Worm (Caenorhabditis elegans) whole organism, young adult: Measurements from ENCODE around the gene K08H10.10.

ENCODE experiments used
- ZK185.1 ChIP-seq: sonication (generic microtip); optimal IDR thresholded peaks from 2 replicates; lab custom pipeline; 2016; ENCODE audit warnings: mild to moderate bottlenecking, missing genetic modification characterization, missing compliant biosample characterization; ENCODE audit not compliant: poor library complexity, severe bottlenecking
- gei-17 ChIP-seq: fragments of 200-800 bp; sonication (Bioruptor generic); optimal IDR thresholded peaks from 2 replicates; lab custom pipeline; 2018; ENCODE audit warnings: mild to moderate bottlenecking, missing genetic modification characterization, missing compliant biosample characterization
- lin-35 ChIP-seq, 3 experiments: fragments of 150-350 bp in 2 of 3; sonication (generic microtip) in 1 of 3; optimal IDR thresholded peaks; 2 replicates each; lab custom pipeline; 2014 to 2018; ENCODE audit warnings: missing biosample characterization in 3 of 3, missing genetic modification characterization in 3 of 3, missing genetic modification reagents in 3 of 3
- mcd-1 ChIP-seq: fragments of 200-800 bp; sonication (Bioruptor generic); IDR thresholded peaks from 2 replicates; pipeline ENCODE4 v1.3.6; 2022; ENCODE audit warnings: missing genetic modification reagents, missing genetic modification characterization, missing compliant biosample characterization
- mes-4 ChIP-seq: sonication (generic microtip); optimal IDR thresholded peaks from 2 replicates; lab custom pipeline; 2016; ENCODE audit warnings: missing genotype, missing genetic modification characterization, missing compliant biosample characterization
- nfya-1 ChIP-seq: sonication (generic microtip); optimal IDR thresholded peaks from 2 replicates; lab custom pipeline; 2017; ENCODE audit warnings: antibody characterized with exemption, missing compliant biosample characterization, missing genetic modification characterization, borderline replicate concordance; ENCODE audit not compliant: insufficient read depth
- pha-4 ChIP-seq: fragments of 150-350 bp; sonication (generic microtip); optimal IDR thresholded peaks from 2 replicates; lab custom pipeline; 2014; ENCODE audit warnings: missing biosample characterization, missing genetic modification reagents, missing genetic modification characterization
- snpc-1.1 ChIP-seq: sonication (generic microtip); optimal IDR thresholded peaks from 2 replicates; lab custom pipeline; 2017; ENCODE audit warnings: missing genetic modification characterization, mild to moderate bottlenecking, missing compliant biosample characterization, antibody characterized with exemption, moderate library complexity, missing genotype, missing genetic modification reagents; ENCODE audit not compliant: insufficient read depth
- ztf-22 ChIP-seq: fragments of 200-800 bp; sonication (Bioruptor generic); optimal IDR thresholded peaks from 2 replicates; lab custom pipeline; 2018; ENCODE audit warnings: mild to moderate bottlenecking, missing genetic modification characterization, moderate library complexity, missing compliant biosample characterization

DNA sequence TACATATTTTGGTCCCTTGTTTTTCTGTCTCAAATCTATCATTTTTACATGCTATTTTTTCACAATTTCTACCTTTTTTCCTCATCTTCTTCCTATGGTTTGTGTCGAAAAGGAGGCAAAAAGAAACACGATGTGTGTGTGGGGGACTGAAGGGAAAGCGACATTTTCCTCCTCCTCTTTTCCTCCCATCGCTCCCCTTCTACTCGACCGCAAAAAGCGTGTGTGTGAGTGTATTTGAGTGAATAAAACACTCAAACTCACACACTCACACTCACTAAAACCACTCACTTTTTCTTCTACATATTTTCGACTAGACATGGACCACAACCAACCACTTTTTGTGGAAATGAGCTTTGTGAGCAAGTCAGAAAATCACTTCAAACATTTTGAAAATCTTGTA, 40.6 kb downstream of the K08H10.10 start:
- TF ChIP-seq mes-4 (no peak), nfya-1 (tag; lab: Kevin White, UChicago) (no peak), ztf-22 (GFP tag; lab: Kevin White, UChicago) (no peak), gei-17 (GFP tag; lab: Kevin White, UChicago) (no peak), mcd-1 (GFP tag; lab: Robert Waterston, UW) (no peak), ZK185.1 (tag; lab: Kevin White, UChicago) (no peak), snpc-1.1 (tag; lab: Kevin White, UChicago) (no peak), lin-35 (GFP tag; optimal IDR thresholded peaks at IDR 0.05; lab: Kevin White, UChicago) (peak in 1 of 3 experiments; percentile 21), pha-4 (tag; lab: Kevin White, UChicago) (no peak)
